Fruit fly (Drosophila melanogaster): ENCODE measurements around the gene Nprl3.
A peak's percentile ranks its signal among the peaks of the same experiment; 100 is the strongest.

The Nprl3 gene

DNA sequence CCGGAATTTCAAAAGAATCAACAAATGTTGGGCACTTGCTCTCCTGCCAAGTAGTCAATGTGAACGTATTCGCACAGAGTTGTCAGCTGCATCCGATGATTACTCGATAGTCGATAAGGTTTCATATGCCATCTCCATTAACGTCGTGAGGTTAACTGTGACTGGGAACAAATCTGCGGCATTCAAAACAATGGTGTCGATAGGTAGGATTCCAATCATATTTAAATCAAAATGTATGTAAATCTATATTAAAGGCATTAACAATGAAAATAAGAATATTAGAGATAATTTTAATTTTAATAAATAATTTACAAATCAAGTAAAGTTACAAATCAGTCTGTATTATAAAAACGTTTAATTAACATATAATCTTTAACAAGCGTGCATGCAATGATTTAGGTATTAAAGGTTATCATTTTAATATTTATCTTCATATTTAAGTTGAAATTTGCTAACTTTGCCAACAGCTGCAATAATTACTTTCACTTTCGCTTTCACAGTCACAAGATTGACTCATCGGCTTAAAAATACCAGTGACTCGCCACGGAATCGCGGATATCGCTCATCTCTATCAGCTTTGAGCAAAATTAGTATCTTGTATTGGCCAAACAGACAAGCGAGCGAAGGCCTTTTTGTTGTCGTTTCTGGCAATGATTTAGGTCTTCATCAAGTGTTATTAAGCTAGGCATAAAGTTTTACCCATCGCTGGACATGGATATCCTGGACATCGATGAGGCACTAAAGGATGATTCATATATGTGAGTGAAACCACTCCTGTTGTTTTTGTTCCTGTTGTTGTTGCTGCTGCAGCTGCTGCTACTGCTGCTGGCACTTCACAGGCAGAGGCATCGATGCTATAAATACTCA lies 36.8 kb downstream of the Nprl3 start, which contains the start of the genes Meics, Nxf3 and ssp2:
Gene Meics (minus strand): TSS at position 68 of the 867 bp plus-strand sequence.
Gene Nxf3 (plus strand): TSS at position 569 of the 867 bp plus-strand sequence.
Gene ssp2 (plus strand): TSS at position 569 of the 867 bp plus-strand sequence.
- TF ChIP-seq noc (tag; optimal IDR thresholded peaks at IDR 0.05), result no peak

DNA sequence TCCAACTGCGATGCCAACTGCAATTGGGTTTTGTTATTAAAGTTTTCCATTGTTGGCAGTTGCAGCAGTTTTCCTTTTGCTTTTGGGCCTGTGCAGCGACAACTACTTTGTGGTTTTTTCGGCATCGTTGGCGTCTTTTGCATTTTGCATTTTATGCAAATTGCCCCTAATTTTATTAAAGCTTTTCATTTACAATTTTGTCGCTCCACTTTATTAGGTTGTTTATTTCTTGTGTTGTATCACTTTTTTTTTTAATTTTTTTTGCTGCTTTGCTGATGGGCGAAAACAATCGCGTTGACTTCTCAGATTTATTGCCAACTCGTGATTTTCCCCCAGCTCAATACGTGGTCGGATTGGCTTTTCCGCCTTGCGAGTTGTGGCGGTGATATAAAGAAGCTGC lies 43.9 kb downstream of the Nprl3 start:
- TF ChIP-seq noc (tag; optimal IDR thresholded peaks at IDR 0.05), result no peak

- peak; percentile 54 for TF ChIP-seq noc (tag; optimal IDR thresholded peaks at IDR 0.05)
These were observed 44.4 kb downstream of the Nprl3 start for dm6 chr3L:13957212-13957668.

DNA sequence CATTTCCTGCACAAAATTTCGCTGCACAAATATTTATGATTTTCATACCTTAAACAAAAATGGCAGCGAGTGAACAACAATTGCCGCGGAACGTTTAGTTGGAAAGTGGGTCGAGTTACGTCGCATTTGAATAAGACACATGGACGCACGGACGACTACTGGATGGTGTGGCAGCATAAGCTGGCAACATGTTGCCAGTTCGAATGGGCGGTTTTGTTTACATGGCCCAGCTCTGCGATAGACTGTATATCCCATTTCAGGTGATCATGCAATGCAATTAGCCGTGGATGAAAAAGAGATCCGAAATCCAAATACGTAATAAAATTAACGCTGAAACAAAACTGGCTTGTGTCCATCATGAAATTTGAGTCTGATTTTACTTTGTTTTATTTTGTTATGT lies 45.0 kb downstream of the Nprl3 start:
- no peak for TF ChIP-seq noc (tag; optimal IDR thresholded peaks at IDR 0.05)

DNA sequence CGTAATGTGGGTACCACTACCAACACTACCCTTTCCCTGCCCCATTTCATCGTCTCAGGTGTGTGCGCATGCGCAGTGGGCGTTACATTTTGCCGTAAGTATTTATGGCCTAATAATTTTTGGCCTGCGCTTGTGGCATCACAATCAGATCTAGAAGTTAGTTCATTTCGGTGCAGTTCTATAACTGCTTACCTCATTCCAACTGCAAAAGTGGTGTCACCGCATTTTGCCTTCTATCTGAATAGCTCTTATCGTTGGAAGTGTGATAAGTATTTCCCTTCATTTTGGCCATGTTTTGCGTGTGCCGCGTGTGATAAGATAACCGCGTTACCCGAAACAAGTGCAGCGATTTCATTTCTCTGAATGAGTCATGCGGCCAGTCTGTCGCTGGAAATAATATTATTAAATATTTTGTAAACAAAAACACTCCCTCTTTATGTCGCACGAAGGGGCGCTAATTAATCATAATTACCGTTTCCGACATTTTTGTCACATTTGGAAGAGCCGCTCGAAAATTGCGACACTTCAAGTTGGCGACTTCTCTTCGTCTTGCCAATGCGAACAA lies 49.1 kb downstream of the Nprl3 start:
- no peak for TF ChIP-seq noc (tag; optimal IDR thresholded peaks at IDR 0.05)

DNA sequence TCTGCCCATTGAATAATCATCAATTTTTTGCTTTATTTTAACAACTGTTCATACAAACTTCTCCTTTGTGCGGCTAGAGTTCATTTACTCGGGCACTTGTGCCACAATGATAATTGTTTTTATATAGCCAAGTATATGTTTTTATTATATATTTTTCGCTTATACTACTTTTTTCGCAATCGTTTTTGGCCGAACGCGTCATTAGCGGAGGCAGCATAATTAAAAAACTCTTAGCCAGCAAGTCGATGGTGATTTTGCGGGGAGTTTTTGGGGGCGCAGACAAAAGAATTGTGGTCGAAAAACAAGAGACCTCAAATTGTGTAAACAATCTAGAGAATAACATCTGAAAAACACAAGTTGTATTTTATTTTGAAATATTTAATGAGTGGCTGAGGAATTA lies 50.1 kb downstream of the Nprl3 start:
- TF ChIP-seq noc (tag; optimal IDR thresholded peaks at IDR 0.05), result no peak

DNA sequence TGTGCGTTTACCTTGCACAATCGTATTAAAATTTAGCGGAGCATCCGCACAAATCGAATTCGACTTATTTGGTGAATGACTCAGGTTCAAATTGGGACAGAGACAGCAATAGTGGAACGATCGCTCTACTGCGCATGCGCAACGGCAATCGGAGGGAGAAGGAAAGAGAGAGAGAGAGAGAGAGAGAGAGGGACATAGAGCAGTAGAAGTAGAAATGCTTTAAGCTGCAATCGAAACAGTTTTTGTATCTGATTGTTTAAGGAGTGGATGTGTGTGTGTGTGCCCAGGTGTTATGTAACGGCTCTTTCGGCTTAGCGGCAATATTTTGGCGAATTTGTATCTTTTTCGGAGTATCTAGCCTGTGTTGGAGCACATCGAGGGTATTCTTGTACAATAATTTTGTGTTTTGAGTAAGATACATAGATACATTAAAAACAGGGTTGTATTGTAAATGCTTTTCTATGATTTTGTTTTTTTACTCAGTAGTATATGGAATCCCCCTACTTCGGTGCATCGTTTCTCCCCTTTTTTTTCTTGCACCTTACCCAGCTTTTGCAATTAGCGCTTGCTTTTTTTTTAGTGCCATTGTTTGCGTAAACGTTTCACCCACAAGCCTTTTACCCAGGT lies 52.1 kb downstream of the Nprl3 start:
- no peak for TF ChIP-seq noc (tag; optimal IDR thresholded peaks at IDR 0.05)
